Worm (Caenorhabditis elegans) whole organism, L1 larva: ENCODE data around the gene Y62H9A.16.
A peak's percentile ranks its signal among the peaks of the same experiment; 100 is the strongest.

Experiments used
- C04F5.9 ChIP-seq: sonication (generic microtip); optimal IDR thresholded peaks from 2 replicates; lab custom pipeline; 2016; ENCODE audit warnings: missing genetic modification characterization, missing compliant biosample characterization
- C16A3.4 ChIP-seq: fragments of 150-350 bp; optimal IDR thresholded peaks from 2 replicates; lab custom pipeline; 2014; ENCODE audit warnings: missing biosample characterization, missing genetic modification characterization
- Y116A8C.19 ChIP-seq: sonication (generic microtip); optimal IDR thresholded peaks from 2 replicates; lab custom pipeline; 2016; ENCODE audit warnings: missing compliant biosample characterization, missing genetic modification characterization, borderline replicate concordance
- aha-1 ChIP-seq: fragments of 150-350 bp; optimal IDR thresholded peaks from 2 replicates; lab custom pipeline; 2014; ENCODE audit warnings: missing biosample characterization, missing genetic modification characterization
- aly-2 ChIP-seq: fragments of 150-350 bp; optimal IDR thresholded peaks from 2 replicates; lab custom pipeline; 2014; ENCODE audit warnings: missing biosample characterization, missing genetic modification characterization
- blmp-1 ChIP-seq: fragments of 150-350 bp; optimal IDR thresholded peaks from 2 replicates; lab custom pipeline; 2014; ENCODE audit warnings: missing biosample characterization, missing genetic modification characterization
- ceh-82 ChIP-seq, 3 experiments: fragments of 150-350 bp in 1 of 3; sonication (generic microtip) in 2 of 3; optimal IDR thresholded peaks; 2 replicates each; lab custom pipeline; 2014 to 2017; ENCODE audit warnings: missing biosample characterization in 3 of 3, missing genetic modification characterization in 3 of 3
- ceh-90 ChIP-seq: sonication (generic microtip); optimal IDR thresholded peaks from 2 replicates; lab custom pipeline; 2016; ENCODE audit warnings: missing genetic modification characterization, missing compliant biosample characterization
- dsc-1 ChIP-seq: sonication (generic microtip); optimal IDR thresholded peaks from 2 replicates; lab custom pipeline; 2016; ENCODE audit warnings: mild to moderate bottlenecking, missing genetic modification characterization, missing compliant biosample characterization
- efl-1 ChIP-seq, 4 experiments: fragments of 150-350 bp; optimal IDR thresholded peaks in 3 of 4; peaks in 1 of 4; 1 replicate in 1 of 4; 2 replicates in 3 of 4; lab custom pipeline; 2014; ENCODE audit warnings: missing biosample characterization in 2 of 4, missing genetic modification characterization in 2 of 4, missing genetic modification reagents in 2 of 4
- egl-13 ChIP-seq: sonication (generic microtip); optimal IDR thresholded peaks from 2 replicates; lab custom pipeline; 2016; ENCODE audit warnings: missing genotype, missing genetic modification reagents, missing genetic modification characterization, missing compliant biosample characterization
- egl-27 ChIP-seq, 2 experiments: fragments of 150-350 bp in 1 of 2; sonication (generic microtip); optimal IDR thresholded peaks; 3 replicates each; lab custom pipeline; 2017 to 2018; ENCODE audit warnings: missing biosample characterization in 2 of 2, missing genetic modification characterization in 2 of 2, missing genetic modification reagents in 2 of 2
- elt-2 ChIP-seq: sonication (generic microtip); optimal IDR thresholded peaks from 2 replicates; lab custom pipeline; 2016; ENCODE audit warnings: missing genetic modification characterization, mild to moderate bottlenecking, inconsistent platforms, missing compliant biosample characterization, missing genetic modification reagents
- fkh-4 ChIP-seq: sonication (generic microtip); optimal IDR thresholded peaks from 2 replicates; lab custom pipeline; 2016; ENCODE audit warnings: missing compliant biosample characterization, missing genetic modification characterization, borderline replicate concordance
- fkh-8 ChIP-seq: sonication (generic microtip); optimal IDR thresholded peaks from 2 replicates; lab custom pipeline; 2016; ENCODE audit warnings: mild to moderate bottlenecking, missing genetic modification characterization, missing compliant biosample characterization
- fos-1 ChIP-seq: fragments of 150-350 bp; optimal IDR thresholded peaks from 2 replicates; lab custom pipeline; 2014; ENCODE audit warnings: missing biosample characterization, missing genetic modification characterization
- grh-1 ChIP-seq: fragments of 200-800 bp; sonication (Bioruptor generic); IDR thresholded peaks from 2 replicates; pipeline ENCODE4 v1.3.6; 2022; ENCODE audit warnings: missing genetic modification reagents, missing genetic modification characterization, missing compliant biosample characterization
- hlh-17 ChIP-seq: fragments of 200-800 bp; sonication (Bioruptor generic); optimal IDR thresholded peaks from 2 replicates; lab custom pipeline; 2018; ENCODE audit warnings: missing genetic modification characterization, mild to moderate bottlenecking, missing compliant biosample characterization, moderate library complexity, borderline replicate concordance
- hlh-4 ChIP-seq: sonication (generic microtip); optimal IDR thresholded peaks from 2 replicates; lab custom pipeline; 2016; ENCODE audit warnings: mild to moderate bottlenecking, missing genetic modification characterization, missing compliant biosample characterization
- lin-15B ChIP-seq: fragments of 150-350 bp; sonication (generic microtip); optimal IDR thresholded peaks from 3 replicates; lab custom pipeline; 2014; ENCODE audit warnings: missing biosample characterization, missing genetic modification characterization
- lir-3 ChIP-seq: sonication (generic microtip); optimal IDR thresholded peaks from 2 replicates; lab custom pipeline; 2016; ENCODE audit warnings: mild to moderate bottlenecking, missing genetic modification characterization, moderate library complexity, missing compliant biosample characterization; ENCODE audit not compliant: poor library complexity
- mef-2 ChIP-seq: fragments of 150-350 bp; optimal IDR thresholded peaks from 2 replicates; lab custom pipeline; 2014; ENCODE audit warnings: missing biosample characterization, missing genetic modification characterization
- nhr-19 ChIP-seq: fragments of 200-800 bp; sonication (Bioruptor generic); conservative IDR thresholded peaks from 2 replicates; pipeline ENCODE4 v1.3.6; 2022; ENCODE audit warnings: missing genetic modification characterization, missing compliant biosample characterization
- nhr-237 ChIP-seq: fragments of 150-350 bp; optimal IDR thresholded peaks from 2 replicates; lab custom pipeline; 2014; ENCODE audit warnings: missing biosample characterization, missing genetic modification characterization
- nhr-71 ChIP-seq: sonication (generic microtip); optimal IDR thresholded peaks from 2 replicates; lab custom pipeline; 2016; ENCODE audit warnings: mild to moderate bottlenecking, missing genetic modification characterization, moderate library complexity, missing compliant biosample characterization
- nhr-76 ChIP-seq: sonication (generic microtip); optimal IDR thresholded peaks from 2 replicates; lab custom pipeline; 2017; ENCODE audit warnings: missing biosample characterization, missing genetic modification characterization
- nhr-77 ChIP-seq: fragments of 150-350 bp; optimal IDR thresholded peaks from 2 replicates; lab custom pipeline; 2014; ENCODE audit warnings: missing biosample characterization, missing genetic modification characterization
- pag-3 ChIP-seq: sonication (generic microtip); optimal IDR thresholded peaks from 2 replicates; lab custom pipeline; 2017; ENCODE audit warnings: missing genetic modification characterization, mild to moderate bottlenecking, missing compliant biosample characterization, antibody characterized with exemption, borderline replicate concordance; ENCODE audit not compliant: insufficient read depth
- pax-3 ChIP-seq: fragments of 200-800 bp; sonication (Bioruptor generic); optimal IDR thresholded peaks from 2 replicates; lab custom pipeline; 2018; ENCODE audit warnings: mild to moderate bottlenecking, missing genetic modification characterization, moderate library complexity, missing compliant biosample characterization
- snu-23 ChIP-seq: sonication (generic microtip); optimal IDR thresholded peaks from 2 replicates; lab custom pipeline; 2016; ENCODE audit warnings: missing genetic modification characterization, missing compliant biosample characterization
- sup-37 ChIP-seq: fragments of 200-800 bp; sonication (Bioruptor generic); optimal IDR thresholded peaks from 2 replicates; lab custom pipeline; 2018; ENCODE audit warnings: mild to moderate bottlenecking, missing genetic modification characterization, missing compliant biosample characterization
- tlp-1 ChIP-seq: fragments of 150-350 bp; optimal IDR thresholded peaks from 2 replicates; lab custom pipeline; 2014; ENCODE audit warnings: missing biosample characterization, missing genetic modification characterization
- unc-62 ChIP-seq: fragments of 150-350 bp; optimal IDR thresholded peaks from 2 replicates; lab custom pipeline; 2014; ENCODE audit warnings: missing biosample characterization, missing genetic modification reagents, missing genetic modification characterization
- unc-86 ChIP-seq: sonication (generic microtip); optimal IDR thresholded peaks from 2 replicates; lab custom pipeline; 2016; ENCODE audit warnings: missing genetic modification characterization, missing compliant biosample characterization
- unc-98 ChIP-seq: fragments of 200-800 bp; sonication (Bioruptor generic); IDR thresholded peaks from 2 replicates; pipeline ENCODE4 v1.3.6; 2022; ENCODE audit warnings: missing genetic modification characterization, missing compliant biosample characterization
- zip-4 ChIP-seq: fragments of 200-800 bp; sonication (Bioruptor generic); optimal IDR thresholded peaks from 2 replicates; lab custom pipeline; 2018; ENCODE audit warnings: mild to moderate bottlenecking, missing genetic modification characterization, moderate library complexity, missing compliant biosample characterization

The Y62H9A.16 gene

ce11 chrX:11917994-11918393 lies at the start of gene Y62H9A.16:
TSS of gene Y62H9A.16 (plus strand) at chrX:11918294.
- no peak for TF ChIP-seq fkh-4 (tag; lab: Kevin White, UChicago)
- no peak for TF ChIP-seq lir-3 (tag; lab: Kevin White, UChicago)
- TF ChIP-seq zip-4 (GFP tag; lab: Kevin White, UChicago) = no peak
- TF ChIP-seq elt-2 (tag; lab: Kevin White, UChicago) = no peak
- TF ChIP-seq grh-1 (GFP tag; lab: Robert Waterston, UW) = no peak
- no peak for TF ChIP-seq fos-1 (tag; lab: Kevin White, UChicago)
- no peak for TF ChIP-seq aly-2 (tag; lab: Kevin White, UChicago)
- TF ChIP-seq dsc-1 = no peak
- TF ChIP-seq tlp-1 (tag; lab: Kevin White, UChicago) = no peak
- no peak for TF ChIP-seq mef-2 (tag; lab: Kevin White, UChicago)
- no peak for TF ChIP-seq nhr-19 (GFP tag; lab: Robert Waterston, UW)
- TF ChIP-seq ceh-90 (tag; lab: Kevin White, UChicago) = no peak
- TF ChIP-seq, all 84 proteins: peak for 0

ce11 chrX:11869260-11869659 lies 48.8 kb upstream of the Y62H9A.16 start, which contains the start of gene dot-1.2:
TSS of gene dot-1.2 (minus strand) at chrX:11869360.
- no peak for TF ChIP-seq C04F5.9 (tag; lab: Kevin White, UChicago)
- TF ChIP-seq lir-3 (tag; lab: Kevin White, UChicago) = no peak
- no peak for TF ChIP-seq snu-23
- TF ChIP-seq, all 84 proteins: peak for 0

- TF ChIP-seq fos-1 (tag; lab: Kevin White, UChicago) (no peak), dsc-1 (peak; percentile 44), fkh-8 (tag; lab: Kevin White, UChicago) (peak; percentile 63)
These were observed 47.7 kb upstream of the Y62H9A.16 start for ce11 chrX:11870393-11870792.

ce11 chrX:11872210-11872609 lies 45.9 kb upstream of the Y62H9A.16 start:
- TF ChIP-seq efl-1 (optimal IDR thresholded peaks at IDR 0.05; lab: Kevin White, UChicago) (no peak), efl-1 (GFP tag; optimal IDR thresholded peaks at IDR 0.05 in 1 of 2; lab: Kevin White, UChicago) (peak in 1 of 2 experiments; percentile 63), lin-15B (tag; lab: Kevin White, UChicago) (no peak)

ce11 chrX:11875260-11875659 lies 42.8 kb upstream of the Y62H9A.16 start, which contains the start of gene Y62H9A.1:
TSS of gene Y62H9A.1 (plus strand) at chrX:11875541.
- TF ChIP-seq fkh-8 (tag; lab: Kevin White, UChicago) = peak; percentile 25
- TF ChIP-seq hlh-4 (tag; lab: Kevin White, UChicago) = peak; percentile 64
- no peak for TF ChIP-seq unc-86
- peak; percentile 53 for TF ChIP-seq nhr-71 (tag; lab: Kevin White, UChicago)
- TF ChIP-seq pax-3 (tag; lab: Kevin White, UChicago) = peak; percentile 25
- no peak for TF ChIP-seq Y116A8C.19 (tag; lab: Kevin White, UChicago)

ce11 chrX:11878109-11878508 lies 40.0 kb upstream of the Y62H9A.16 start, which contains the start of gene Y62H9A.2:
TSS of gene Y62H9A.2 (minus strand) at chrX:11878209.
- TF ChIP-seq ceh-90 (tag; lab: Kevin White, UChicago) = no peak
- no peak for TF ChIP-seq efl-1 (optimal IDR thresholded peaks at IDR 0.05; lab: Kevin White, UChicago)
- peak in 1 of 2 experiments; percentile 45 for TF ChIP-seq efl-1 (GFP tag; optimal IDR thresholded peaks at IDR 0.05 in 1 of 2; lab: Kevin White, UChicago)

ce11 chrX:11879871-11880270 lies 38.2 kb upstream of the Y62H9A.16 start, which contains the start of the genes Y62H9A.3 and Y62H9A.4:
TSS of gene Y62H9A.3 (minus strand) at chrX:11879971.
TSS of gene Y62H9A.4 (plus strand) at chrX:11880126.
- TF ChIP-seq egl-13 (tag; lab: Kevin White, UChicago) = no peak
- TF ChIP-seq C16A3.4 (tag; lab: Kevin White, UChicago) = no peak
- no peak for TF ChIP-seq aly-2 (tag; lab: Kevin White, UChicago)
- no peak for TF ChIP-seq egl-27 (tag; optimal IDR thresholded peaks at IDR 0.05; lab: Kevin White, UChicago)
- no peak for TF ChIP-seq elt-2 (tag; lab: Kevin White, UChicago)
- TF ChIP-seq aha-1 (tag; lab: Kevin White, UChicago) = no peak
- no peak for TF ChIP-seq nhr-76
- no peak for TF ChIP-seq ceh-82 (tag; optimal IDR thresholded peaks at IDR 0.05; lab: Kevin White, UChicago)
- no peak for TF ChIP-seq unc-62
- no peak for TF ChIP-seq pag-3
- no peak for TF ChIP-seq hlh-17 (GFP tag; lab: Kevin White, UChicago)
- no peak for TF ChIP-seq nhr-237 (tag; lab: Kevin White, UChicago)
- TF ChIP-seq nhr-77 (tag; lab: Kevin White, UChicago) = no peak
- no peak for TF ChIP-seq unc-98
- no peak for TF ChIP-seq sup-37
- no peak for TF ChIP-seq blmp-1 (tag; lab: Kevin White, UChicago)
